Fruit fly (Drosophila melanogaster) S2 (cell line): ENCODE data around the gene Tsr1.

ENCODE experiments used
- CG8478 ChIP-seq: fragments of >200 bp; optimal IDR thresholded peaks from 2 replicates; lab custom pipeline; 2018
- CTCF ChIP-seq, 2 experiments: fragments of >200 bp; optimal IDR thresholded peaks; 2 replicates each; lab custom pipeline; 2018

DNA sequence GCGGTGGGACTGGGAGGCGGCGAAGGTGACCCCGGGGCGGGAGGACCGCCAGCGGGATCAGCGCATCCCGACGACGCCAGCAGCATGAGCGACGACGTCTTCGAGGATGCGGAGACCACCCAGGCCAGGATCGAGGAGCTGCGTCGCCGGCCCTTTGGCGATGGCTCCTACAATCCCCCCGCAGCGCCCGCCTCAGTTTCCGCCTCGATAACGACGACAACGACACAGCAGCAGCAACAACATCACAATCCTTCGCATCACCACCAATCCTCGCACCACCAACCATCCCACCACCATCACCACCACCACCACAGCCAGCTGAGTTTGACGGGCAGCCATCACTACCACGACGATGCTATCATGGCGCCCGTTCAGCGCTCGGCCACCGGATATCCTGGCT lies 15.1 kb upstream of the Tsr1 start:
- TF ChIP-seq CG8478 (lab: Kevin White, UChicago) (no peak), CTCF (optimal IDR thresholded peaks at IDR 0.05; lab: Kevin White, UChicago) (no peak)
